Worm (Caenorhabditis elegans) whole organism, young adult: ENCODE results near the gene T10H4.13.

ENCODE experiments used
- C06A6.2 ChIP-seq: fragments of 200-800 bp; sonication (Bioruptor generic); conservative IDR thresholded peaks from 2 replicates; pipeline ENCODE4 v1.3.6; 2022; ENCODE audit warnings: missing genetic modification characterization, missing compliant biosample characterization
- C17E4.6 ChIP-seq: fragments of 200-800 bp; sonication (Bioruptor generic); IDR thresholded peaks from 2 replicates; pipeline ENCODE4 v1.3.6; 2022; ENCODE audit warnings: missing genetic modification reagents, missing genetic modification characterization, missing compliant biosample characterization
- F23B12.7 ChIP-seq: sonication (generic microtip); optimal IDR thresholded peaks from 2 replicates; lab custom pipeline; 2017; ENCODE audit warnings: missing genetic modification characterization, mild to moderate bottlenecking, missing compliant biosample characterization, antibody characterized with exemption, moderate library complexity; ENCODE audit not compliant: insufficient read depth
- F37B4.10 ChIP-seq: fragments of 200-800 bp; sonication (Bioruptor generic); IDR thresholded peaks from 2 replicates; pipeline ENCODE4 v1.3.6; 2022; ENCODE audit warnings: missing genetic modification characterization, missing compliant biosample characterization
- K11D2.4 ChIP-seq: fragments of 200-800 bp; sonication (Bioruptor generic); IDR thresholded peaks from 2 replicates; pipeline ENCODE4 v1.3.6; 2022; ENCODE audit warnings: missing genetic modification reagents, missing genetic modification characterization, missing compliant biosample characterization
- ZK185.1 ChIP-seq: sonication (generic microtip); optimal IDR thresholded peaks from 2 replicates; lab custom pipeline; 2016; ENCODE audit warnings: mild to moderate bottlenecking, missing genetic modification characterization, missing compliant biosample characterization; ENCODE audit not compliant: poor library complexity, severe bottlenecking
- akir-1 ChIP-seq: fragments of 200-800 bp; sonication (Bioruptor generic); optimal IDR thresholded peaks from 2 replicates; lab custom pipeline; 2018; ENCODE audit warnings: mild to moderate bottlenecking, missing genetic modification characterization, moderate library complexity, missing compliant biosample characterization
- ama-1 ChIP-seq, 3 experiments: fragments of 150-350 bp in 1 of 3; sonication (generic microtip) in 2 of 3; optimal IDR thresholded peaks; 2 replicates each; lab custom pipeline; 2014 to 2018; ENCODE audit warnings: missing biosample characterization in 2 of 3, missing genetic modification characterization in 2 of 3, missing genetic modification reagents in 2 of 3
- aptf-2 ChIP-seq: fragments of 200-800 bp; sonication (Bioruptor generic); conservative IDR thresholded peaks from 2 replicates; pipeline ENCODE4 v1.3.6; 2022; ENCODE audit warnings: missing genetic modification reagents, missing genetic modification characterization, missing compliant biosample characterization
- attf-6 ChIP-seq: fragments of 200-800 bp; sonication (Bioruptor generic); IDR thresholded peaks from 2 replicates; pipeline ENCODE4 v1.3.6; 2022; ENCODE audit warnings: missing genetic modification reagents, missing genetic modification characterization, missing compliant biosample characterization
- bed-1 ChIP-seq: fragments of 200-800 bp; sonication (Bioruptor generic); IDR thresholded peaks from 2 replicates; pipeline ENCODE4 v1.3.6; 2022; ENCODE audit warnings: missing genetic modification reagents, missing genetic modification characterization, missing compliant biosample characterization
- ceh-100 ChIP-seq: fragments of 200-800 bp; sonication (Bioruptor generic); IDR thresholded peaks from 2 replicates; pipeline ENCODE4 v1.3.6; 2022; ENCODE audit warnings: missing genetic modification reagents, missing genetic modification characterization, missing compliant biosample characterization
- ceh-91 ChIP-seq: fragments of 200-800 bp; sonication (Bioruptor generic); IDR thresholded peaks from 2 replicates; pipeline ENCODE4 v1.3.6; 2022; ENCODE audit warnings: missing genetic modification reagents, missing genetic modification characterization, missing compliant biosample characterization
- dox-1 ChIP-seq: fragments of 200-800 bp; sonication (Bioruptor generic); IDR thresholded peaks from 2 replicates; pipeline ENCODE4 v1.3.6; 2022; ENCODE audit warnings: missing genetic modification reagents, missing genetic modification characterization, missing compliant biosample characterization
- dpl-1 ChIP-seq: fragments of 150-350 bp; optimal IDR thresholded peaks from 2 replicates; lab custom pipeline; 2014; ENCODE audit warnings: missing biosample characterization, missing genetic modification reagents, missing genetic modification characterization
- egl-18 ChIP-seq: fragments of 200-800 bp; sonication (Bioruptor generic); IDR thresholded peaks from 2 replicates; pipeline ENCODE4 v1.3.6; 2022; ENCODE audit warnings: missing genetic modification reagents, missing genetic modification characterization, missing compliant biosample characterization
- egl-44 ChIP-seq: fragments of 200-800 bp; sonication (Bioruptor generic); IDR thresholded peaks from 2 replicates; pipeline ENCODE4 v1.3.6; 2022; ENCODE audit warnings: missing genetic modification reagents, missing genetic modification characterization, missing compliant biosample characterization
- ets-4 ChIP-seq: fragments of 200-800 bp; sonication (Bioruptor generic); optimal IDR thresholded peaks from 2 replicates; lab custom pipeline; 2018; ENCODE audit warnings: mild to moderate bottlenecking, missing genetic modification characterization, missing compliant biosample characterization
- hlh-12 ChIP-seq: sonication (generic microtip); optimal IDR thresholded peaks from 2 replicates; lab custom pipeline; 2016; ENCODE audit warnings: missing genetic modification characterization, missing compliant biosample characterization
- lag-1 ChIP-seq: fragments of 200-800 bp; sonication (Bioruptor generic); IDR thresholded peaks from 2 replicates; pipeline ENCODE4 v1.3.6; 2022; ENCODE audit warnings: missing genetic modification reagents, missing genetic modification characterization, missing compliant biosample characterization
- lin-35 ChIP-seq, 3 experiments: fragments of 150-350 bp in 2 of 3; sonication (generic microtip) in 1 of 3; optimal IDR thresholded peaks; 2 replicates each; lab custom pipeline; 2014 to 2018; ENCODE audit warnings: missing biosample characterization in 3 of 3, missing genetic modification characterization in 3 of 3, missing genetic modification reagents in 3 of 3
- lin-40 ChIP-seq: sonication (generic microtip); optimal IDR thresholded peaks from 2 replicates; lab custom pipeline; 2016; ENCODE audit warnings: missing genetic modification characterization, mild to moderate bottlenecking, missing compliant biosample characterization, missing genotype, missing genetic modification reagents
- lir-1 ChIP-seq: fragments of 200-800 bp; sonication (Bioruptor generic); conservative IDR thresholded peaks from 2 replicates; pipeline ENCODE4 v1.3.6; 2022; ENCODE audit warnings: missing genetic modification reagents, missing genetic modification characterization, missing compliant biosample characterization
- lsl-1 ChIP-seq: fragments of 200-800 bp; sonication (Bioruptor generic); optimal IDR thresholded peaks from 2 replicates; lab custom pipeline; 2018; ENCODE audit warnings: mild to moderate bottlenecking, missing genetic modification characterization, moderate library complexity, missing compliant biosample characterization
- madf-10 ChIP-seq: sonication (generic microtip); optimal IDR thresholded peaks from 2 replicates; lab custom pipeline; 2016; ENCODE audit warnings: mild to moderate bottlenecking, missing genetic modification characterization, missing compliant biosample characterization
- madf-8 ChIP-seq: fragments of 200-800 bp; sonication (Bioruptor generic); conservative IDR thresholded peaks from 2 replicates; pipeline ENCODE4 v1.3.6; 2022; ENCODE audit warnings: missing genetic modification reagents, missing genetic modification characterization, missing compliant biosample characterization
- mxl-1 ChIP-seq: sonication (generic microtip); optimal IDR thresholded peaks from 2 replicates; lab custom pipeline; 2016; ENCODE audit warnings: missing genetic modification characterization, missing compliant biosample characterization
- nhr-120 ChIP-seq: fragments of 200-800 bp; sonication (Bioruptor generic); IDR thresholded peaks from 2 replicates; pipeline ENCODE4 v1.3.6; 2022; ENCODE audit warnings: missing genetic modification characterization, missing compliant biosample characterization
- repo-1 ChIP-seq: sonication (generic microtip); optimal IDR thresholded peaks from 2 replicates; lab custom pipeline; 2017; ENCODE audit warnings: mild to moderate bottlenecking, missing genetic modification characterization, missing compliant biosample characterization
- snpc-1.3 ChIP-seq: sonication (generic microtip); optimal IDR thresholded peaks from 2 replicates; lab custom pipeline; 2017; ENCODE audit warnings: missing genetic modification characterization, mild to moderate bottlenecking, missing compliant biosample characterization, antibody characterized with exemption, moderate library complexity, missing genotype, missing genetic modification reagents; ENCODE audit not compliant: insufficient read depth
- snpc-3.4 ChIP-seq: sonication (generic microtip); optimal IDR thresholded peaks from 2 replicates; lab custom pipeline; 2017; ENCODE audit warnings: missing genetic modification characterization, mild to moderate bottlenecking, missing compliant biosample characterization, antibody characterized with exemption, moderate library complexity, missing genotype, missing genetic modification reagents
- snpc-4 ChIP-seq, 5 experiments: fragments of 150-350 bp in 1 of 5; sonication (generic microtip) in 4 of 5; optimal IDR thresholded peaks; 2 replicates each; lab custom pipeline; 2014 to 2018; ENCODE audit warnings: missing genetic modification characterization in 5 of 5, missing biosample characterization in 3 of 5, antibody characterized with exemption in 2 of 5, mild to moderate bottlenecking in 2 of 5, missing compliant biosample characterization in 2 of 5, missing genotype in 2 of 5, moderate library complexity in 2 of 5, missing genetic modification reagents in 1 of 5
- tbp1 ChIP-seq: fragments of 200-800 bp; sonication (Bioruptor generic); optimal IDR thresholded peaks from 2 replicates; lab custom pipeline; 2018; ENCODE audit warnings: mild to moderate bottlenecking, missing genetic modification characterization, missing compliant biosample characterization
- tbx-9 ChIP-seq: sonication (generic microtip); optimal IDR thresholded peaks from 2 replicates; lab custom pipeline; 2016; ENCODE audit warnings: borderline replicate concordance, missing genetic modification characterization, inconsistent platforms, missing compliant biosample characterization
- ztf-22 ChIP-seq: fragments of 200-800 bp; sonication (Bioruptor generic); optimal IDR thresholded peaks from 2 replicates; lab custom pipeline; 2018; ENCODE audit warnings: mild to moderate bottlenecking, missing genetic modification characterization, moderate library complexity, missing compliant biosample characterization
- ztf-25 ChIP-seq: fragments of 200-800 bp; sonication (Bioruptor generic); IDR thresholded peaks from 2 replicates; pipeline ENCODE4 v1.3.6; 2022; ENCODE audit warnings: missing genetic modification reagents, missing genetic modification characterization, missing compliant biosample characterization
- ztf-28 ChIP-seq: fragments of 200-800 bp; sonication (Bioruptor generic); IDR thresholded peaks from 2 replicates; pipeline ENCODE4 v1.3.6; 2022; ENCODE audit warnings: missing genetic modification reagents, missing genetic modification characterization, missing compliant biosample characterization

T10H4.13 gene

ce11 chrV:15230243-15230642 lies 37.1 kb downstream of the T10H4.13 start, which contains the start of gene srw-15:
Gene srw-15 (plus strand): TSS chrV:15230543.
- TF ChIP-seq madf-8 (GFP tag; lab: Robert Waterston, UW) = no peak
- no peak for TF ChIP-seq tbp1
- TF ChIP-seq ztf-22 (GFP tag; lab: Kevin White, UChicago) = no peak
- TF ChIP-seq attf-6 = no peak
- TF ChIP-seq ets-4 = no peak
- TF ChIP-seq lir-1 (GFP tag; lab: Robert Waterston, UW) = no peak
- no peak for TF ChIP-seq mxl-1 (tag; lab: Kevin White, UChicago)
- no peak for TF ChIP-seq dpl-1
- no peak for TF ChIP-seq egl-44 (GFP tag; lab: Robert Waterston, UW)
- no peak for TF ChIP-seq ceh-100
- TF ChIP-seq snpc-1.3 (tag; lab: Kevin White, UChicago) = no peak
- TF ChIP-seq K11D2.4 = no peak
- TF ChIP-seq C06A6.2 (GFP tag; lab: Robert Waterston, UW) = no peak
- no peak for TF ChIP-seq ZK185.1 (tag; lab: Kevin White, UChicago)
- TF ChIP-seq ama-1 (optimal IDR thresholded peaks at IDR 0.05; lab: Kevin White, UChicago) = no peak
- TF ChIP-seq ama-1 (GFP tag; optimal IDR thresholded peaks at IDR 0.05; lab: Kevin White, UChicago) = no peak
- TF ChIP-seq aptf-2 (GFP tag; lab: Robert Waterston, UW) = no peak
- TF ChIP-seq repo-1 (tag; lab: Kevin White, UChicago) = no peak
- no peak for TF ChIP-seq F23B12.7 (tag; lab: Kevin White, UChicago)
- TF ChIP-seq lin-35 (GFP tag; optimal IDR thresholded peaks at IDR 0.05; lab: Kevin White, UChicago) = no peak
- no peak for TF ChIP-seq hlh-12 (tag; lab: Kevin White, UChicago)

DNA sequence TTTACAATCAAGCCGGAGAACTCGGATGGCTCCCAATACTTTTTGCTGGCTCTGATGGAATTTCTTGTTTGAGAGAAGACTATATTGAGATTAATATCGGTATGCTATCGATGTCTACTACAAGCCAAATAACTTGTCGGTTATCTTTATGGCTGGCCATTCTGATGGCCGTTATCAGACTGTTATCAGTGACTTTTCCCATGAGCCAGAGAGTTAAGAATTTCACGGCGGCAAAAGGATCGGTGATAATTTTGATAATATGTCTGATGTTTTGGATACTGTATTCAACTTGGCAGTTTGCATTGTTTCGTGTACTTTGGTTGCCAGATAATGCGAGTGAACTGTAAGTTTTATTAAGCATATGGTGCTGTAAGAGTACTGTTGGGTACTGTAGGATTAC lies 41.1 kb downstream of the T10H4.13 start:
- TF ChIP-seq ets-4 = no peak
- TF ChIP-seq tbx-9 = no peak
- no peak for TF ChIP-seq snpc-4 (GFP tag; optimal IDR thresholded peaks at IDR 0.05; lab: Kevin White, UChicago)
- TF ChIP-seq snpc-4 (tag; optimal IDR thresholded peaks at IDR 0.05; lab: Kevin White, UChicago) = no peak
- TF ChIP-seq C17E4.6 (GFP tag; lab: Robert Waterston, UW) = no peak
- TF ChIP-seq ceh-100 = no peak
- no peak for TF ChIP-seq dox-1
- TF ChIP-seq F37B4.10 (GFP tag; lab: Robert Waterston, UW) = no peak
- TF ChIP-seq snpc-3.4 (tag; lab: Kevin White, UChicago) = no peak

ce11 chrV:15225650-15226049 lies 41.7 kb downstream of the T10H4.13 start, which contains the start of gene srw-14:
Gene srw-14 (plus strand): TSS chrV:15225950.
- no peak for TF ChIP-seq madf-10 (tag; lab: Kevin White, UChicago)
- no peak for TF ChIP-seq K11D2.4

- TF ChIP-seq lsl-1 (GFP tag; lab: Kevin White, UChicago) = no peak
- no peak for TF ChIP-seq lin-40
- TF ChIP-seq ztf-25 (GFP tag; lab: Robert Waterston, UW) = no peak
- TF ChIP-seq egl-18 (GFP tag; lab: Robert Waterston, UW) = no peak
- no peak for TF ChIP-seq snpc-4 (GFP tag; optimal IDR thresholded peaks at IDR 0.05; lab: Kevin White, UChicago)
- TF ChIP-seq snpc-4 (tag; optimal IDR thresholded peaks at IDR 0.05; lab: Kevin White, UChicago) = no peak
- TF ChIP-seq ceh-91 (GFP tag; lab: Robert Waterston, UW) = no peak
- TF ChIP-seq hlh-12 (tag; lab: Kevin White, UChicago) = no peak
- no peak for TF ChIP-seq K11D2.4
- TF ChIP-seq akir-1 (GFP tag; lab: Kevin White, UChicago) = no peak
- TF ChIP-seq F23B12.7 (tag; lab: Kevin White, UChicago) = no peak
- no peak for TF ChIP-seq ztf-28 (GFP tag; lab: Robert Waterston, UW)
- TF ChIP-seq ets-4 = no peak
- no peak for TF ChIP-seq lag-1 (GFP tag; lab: Robert Waterston, UW)
- TF ChIP-seq bed-1 (GFP tag; lab: Robert Waterston, UW) = no peak
- no peak for TF ChIP-seq ama-1 (optimal IDR thresholded peaks at IDR 0.05; lab: Kevin White, UChicago)
- no peak for TF ChIP-seq ama-1 (GFP tag; optimal IDR thresholded peaks at IDR 0.05; lab: Kevin White, UChicago)
- no peak for TF ChIP-seq nhr-120 (GFP tag; lab: Robert Waterston, UW)
These were observed 43.6 kb downstream of the T10H4.13 start, which contains the start of gene srw-24 for ce11 chrV:15223668-15224067. Gene srw-24 (plus strand): TSS chrV:15223968.
